Worm (Caenorhabditis elegans) whole organism, midembryonic: Measurements from ENCODE around the gene abch-1.
A peak's percentile ranks its signal among the peaks of the same experiment; 100 is the strongest.

ENCODE experiments used
- T22C8.4 ChIP-seq: fragments of 200-800 bp; sonication (Bioruptor generic); IDR thresholded peaks from 2 replicates; pipeline ENCODE4 v1.3.6; 2022; ENCODE audit warnings: missing genetic modification characterization, missing compliant biosample characterization
- cog-1 ChIP-seq: sonication (generic microtip); optimal IDR thresholded peaks from 2 replicates; lab custom pipeline; 2016; ENCODE audit warnings: missing genetic modification characterization, missing compliant biosample characterization
- flt-1 ChIP-seq: fragments of 200-800 bp; sonication (Bioruptor generic); IDR thresholded peaks from 2 replicates; pipeline ENCODE4 v1.3.6; 2022; ENCODE audit warnings: missing genetic modification characterization, missing compliant biosample characterization
- klf-2 ChIP-seq: fragments of 200-800 bp; sonication (Bioruptor generic); conservative IDR thresholded peaks from 2 replicates; pipeline ENCODE4 v1.3.6; 2022; ENCODE audit warnings: missing genetic modification reagents, missing genetic modification characterization, missing compliant biosample characterization
- med-1 ChIP-seq: sonication (generic microtip); optimal IDR thresholded peaks from 2 replicates; lab custom pipeline; 2017; ENCODE audit warnings: missing genetic modification characterization, mild to moderate bottlenecking, missing compliant biosample characterization, antibody characterized with exemption, missing genetic modification reagents; ENCODE audit not compliant: insufficient read depth
- ref-1 ChIP-seq: fragments of 200-800 bp; sonication (Bioruptor generic); conservative IDR thresholded peaks from 2 replicates; pipeline ENCODE4 v1.3.6; 2022; ENCODE audit warnings: missing genetic modification reagents, missing genetic modification characterization, missing compliant biosample characterization
- tab-1 ChIP-seq: fragments of 200-800 bp; sonication (Bioruptor generic); IDR thresholded peaks from 2 replicates; pipeline ENCODE4 v1.3.6; 2022; ENCODE audit warnings: missing genetic modification characterization, missing compliant biosample characterization
- ztf-23 ChIP-seq: fragments of 200-800 bp; sonication (Bioruptor generic); IDR thresholded peaks from 2 replicates; pipeline ENCODE4 v1.3.6; 2022; ENCODE audit warnings: missing genetic modification reagents, missing genetic modification characterization, missing compliant biosample characterization
- ztf-29 ChIP-seq: fragments of 200-800 bp; sonication (Bioruptor generic); IDR thresholded peaks from 2 replicates; pipeline ENCODE4 v1.3.6; 2022; ENCODE audit warnings: missing genetic modification reagents, missing genetic modification characterization, missing compliant biosample characterization

The abch-1 gene

DNA sequence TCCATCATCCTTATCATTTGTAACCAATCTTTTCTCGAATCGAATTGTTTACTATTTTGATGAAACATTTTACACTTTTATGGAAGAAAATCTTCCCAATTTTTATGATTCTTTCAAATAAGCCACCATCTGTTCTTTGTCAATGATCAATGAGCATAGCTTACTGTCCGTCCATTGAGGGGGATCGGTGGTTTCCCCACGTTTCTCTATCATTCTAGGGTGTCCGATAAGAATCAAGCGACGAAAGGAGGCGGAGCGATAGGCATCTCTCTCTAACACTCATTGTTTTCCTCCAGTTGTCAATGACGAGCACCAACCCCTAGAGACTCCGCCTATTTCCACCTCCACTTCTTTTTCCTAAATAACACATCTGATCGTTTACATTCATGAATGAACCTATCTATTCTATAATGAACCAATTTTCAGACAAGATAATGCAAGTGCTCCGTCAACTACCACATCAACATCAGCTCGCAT lies 6.9 kb downstream of the abch-1 start, which contains the start of gene C56E6.2:
Gene C56E6.2 (plus strand): TSS at position 427 of the 477 bp plus-strand sequence.
- no peak for TF ChIP-seq cog-1 (tag; lab: Kevin White, UChicago)
- no peak for TF ChIP-seq ref-1
- no peak for TF ChIP-seq ztf-29 (GFP tag; lab: Robert Waterston, UW)

- no peak for TF ChIP-seq flt-1 (GFP tag; lab: Robert Waterston, UW)
- no peak for TF ChIP-seq med-1 (GFP tag; lab: Kevin White, UChicago)
- TF ChIP-seq ztf-29 (GFP tag; lab: Robert Waterston, UW): no peak
- TF ChIP-seq tab-1 (GFP tag; lab: Robert Waterston, UW): no peak
- no peak for TF ChIP-seq klf-2 (GFP tag; lab: Robert Waterston, UW)
- TF ChIP-seq cog-1 (tag; lab: Kevin White, UChicago): no peak
- TF ChIP-seq ref-1: no peak
- TF ChIP-seq T22C8.4 (GFP tag; lab: Robert Waterston, UW): no peak
- no peak for TF ChIP-seq ztf-23 (GFP tag; lab: Robert Waterston, UW)
These were observed 7.5 kb downstream of the abch-1 start for ce11 chrII:6523940-6524339.

- TF ChIP-seq flt-1 (GFP tag; lab: Robert Waterston, UW) (peak; percentile 70), tab-1 (GFP tag; lab: Robert Waterston, UW) (0 out of 2 replicates have a peak, but pooled peaks have one; percentile 47), ztf-23 (GFP tag; lab: Robert Waterston, UW) (0 out of 2 replicates have a peak, but pooled peaks have one; percentile 69), cog-1 (tag; lab: Kevin White, UChicago) (peak; percentile 51), med-1 (GFP tag; lab: Kevin White, UChicago) (no peak), klf-2 (GFP tag; lab: Robert Waterston, UW) (no peak), T22C8.4 (GFP tag; lab: Robert Waterston, UW) (no peak), ztf-29 (GFP tag; lab: Robert Waterston, UW) (no peak)
These were observed 8.7 kb downstream of the abch-1 start for ce11 chrII:6522622-6523254.

DNA sequence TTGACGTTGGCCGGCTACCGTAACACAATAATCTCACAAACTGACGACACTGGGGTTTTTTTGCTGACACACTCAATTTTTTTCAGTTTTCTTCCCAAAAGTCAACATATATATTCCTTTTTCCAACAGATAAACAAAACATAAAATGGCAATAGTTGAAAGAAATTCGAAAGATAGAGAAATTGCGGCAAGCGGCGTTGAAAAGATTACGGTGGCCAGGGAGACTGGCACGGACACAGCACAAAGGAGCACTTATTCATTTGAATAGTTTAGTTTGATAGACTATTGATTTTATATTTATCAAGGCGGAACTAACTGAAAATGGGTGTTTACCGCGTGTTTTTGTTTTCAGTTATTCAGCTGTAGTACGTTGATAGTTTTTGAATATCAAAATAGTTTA lies 10.1 kb downstream of the abch-1 start, which contains the start of gene toe-2:
Gene toe-2 (minus strand): TSS at position 70 of the 400 bp plus-strand sequence.
- TF ChIP-seq med-1 (GFP tag; lab: Kevin White, UChicago) (no peak), tab-1 (GFP tag; lab: Robert Waterston, UW) (no peak), flt-1 (GFP tag; lab: Robert Waterston, UW) (no peak), T22C8.4 (GFP tag; lab: Robert Waterston, UW) (no peak), ztf-29 (GFP tag; lab: Robert Waterston, UW) (no peak), ztf-23 (GFP tag; lab: Robert Waterston, UW) (no peak)

ce11 chrII:6520103-6520502 lies 11.3 kb downstream of the abch-1 start:
- no peak for TF ChIP-seq flt-1 (GFP tag; lab: Robert Waterston, UW)
- no peak for TF ChIP-seq ref-1
- no peak for TF ChIP-seq klf-2 (GFP tag; lab: Robert Waterston, UW)
- no peak for TF ChIP-seq T22C8.4 (GFP tag; lab: Robert Waterston, UW)
- no peak for TF ChIP-seq tab-1 (GFP tag; lab: Robert Waterston, UW)
- TF ChIP-seq cog-1 (tag; lab: Kevin White, UChicago): no peak
- no peak for TF ChIP-seq ztf-23 (GFP tag; lab: Robert Waterston, UW)
- no peak for TF ChIP-seq ztf-29 (GFP tag; lab: Robert Waterston, UW)
- no peak for TF ChIP-seq med-1 (GFP tag; lab: Kevin White, UChicago)

- TF ChIP-seq flt-1 (GFP tag; lab: Robert Waterston, UW): no peak
- no peak for TF ChIP-seq ztf-23 (GFP tag; lab: Robert Waterston, UW)
- TF ChIP-seq ztf-29 (GFP tag; lab: Robert Waterston, UW): no peak
- TF ChIP-seq tab-1 (GFP tag; lab: Robert Waterston, UW): no peak
- no peak for TF ChIP-seq klf-2 (GFP tag; lab: Robert Waterston, UW)
- TF ChIP-seq cog-1 (tag; lab: Kevin White, UChicago): no peak
- TF ChIP-seq T22C8.4 (GFP tag; lab: Robert Waterston, UW): no peak
- TF ChIP-seq ref-1: no peak
- no peak for TF ChIP-seq med-1 (GFP tag; lab: Kevin White, UChicago)
These were observed 11.7 kb downstream of the abch-1 start for ce11 chrII:6519703-6520102.

ce11 chrII:6516276-6516675 lies 15.2 kb downstream of the abch-1 start, which contains the start of gene C56E6.7:
TSS of gene C56E6.7 (plus strand) at chrII:6516576.
- no peak for TF ChIP-seq klf-2 (GFP tag; lab: Robert Waterston, UW)
- no peak for TF ChIP-seq ref-1
- no peak for TF ChIP-seq flt-1 (GFP tag; lab: Robert Waterston, UW)
- no peak for TF ChIP-seq ztf-29 (GFP tag; lab: Robert Waterston, UW)
- TF ChIP-seq ztf-23 (GFP tag; lab: Robert Waterston, UW): no peak
- no peak for TF ChIP-seq tab-1 (GFP tag; lab: Robert Waterston, UW)
- TF ChIP-seq med-1 (GFP tag; lab: Kevin White, UChicago): no peak
- no peak for TF ChIP-seq cog-1 (tag; lab: Kevin White, UChicago)
- no peak for TF ChIP-seq T22C8.4 (GFP tag; lab: Robert Waterston, UW)

DNA sequence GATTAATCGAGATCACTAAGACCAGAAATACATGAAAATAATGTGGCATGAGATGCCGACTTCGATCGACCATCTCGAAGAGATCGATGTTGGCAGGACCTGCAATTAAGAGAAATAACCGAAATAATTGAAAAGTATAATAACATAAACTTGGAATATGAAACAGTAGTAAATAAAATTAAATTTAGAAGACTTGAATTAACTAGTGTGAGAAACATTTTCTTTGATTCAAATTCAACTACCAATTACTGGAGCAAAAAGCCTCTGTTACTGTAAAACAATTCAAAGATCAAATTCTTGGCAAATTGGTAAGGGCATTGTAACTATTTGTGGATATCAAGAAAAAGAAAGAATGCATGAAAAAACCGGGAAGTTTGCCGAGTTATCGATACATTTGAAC lies 17.5 kb downstream of the abch-1 start, which contains the start of gene R05G9R.1:
Gene R05G9R.1 (minus strand): TSS at position 101 of the 400 bp plus-strand sequence.
- no peak for TF ChIP-seq T22C8.4 (GFP tag; lab: Robert Waterston, UW)
- no peak for TF ChIP-seq flt-1 (GFP tag; lab: Robert Waterston, UW)
- TF ChIP-seq klf-2 (GFP tag; lab: Robert Waterston, UW): no peak
- no peak for TF ChIP-seq ref-1
- TF ChIP-seq med-1 (GFP tag; lab: Kevin White, UChicago): no peak
- TF ChIP-seq cog-1 (tag; lab: Kevin White, UChicago): no peak
- no peak for TF ChIP-seq tab-1 (GFP tag; lab: Robert Waterston, UW)
- no peak for TF ChIP-seq ztf-29 (GFP tag; lab: Robert Waterston, UW)
- TF ChIP-seq ztf-23 (GFP tag; lab: Robert Waterston, UW): no peak

- TF ChIP-seq klf-2 (GFP tag; lab: Robert Waterston, UW): no peak
- no peak for TF ChIP-seq tab-1 (GFP tag; lab: Robert Waterston, UW)
- no peak for TF ChIP-seq ztf-29 (GFP tag; lab: Robert Waterston, UW)
- no peak for TF ChIP-seq ztf-23 (GFP tag; lab: Robert Waterston, UW)
- no peak for TF ChIP-seq med-1 (GFP tag; lab: Kevin White, UChicago)
- no peak for TF ChIP-seq flt-1 (GFP tag; lab: Robert Waterston, UW)
- no peak for TF ChIP-seq cog-1 (tag; lab: Kevin White, UChicago)
- TF ChIP-seq ref-1: no peak
- TF ChIP-seq T22C8.4 (GFP tag; lab: Robert Waterston, UW): no peak
These were observed 18.1 kb downstream of the abch-1 start for ce11 chrII:6513357-6513756.
